Worm (Caenorhabditis elegans) whole organism, L1 larva: Measurements from ENCODE around the gene col-110.

Source experiments
- nhr-237 ChIP-seq: fragments of 150-350 bp; optimal IDR thresholded peaks from 2 replicates; lab custom pipeline; 2014; ENCODE audit warnings: missing biosample characterization, missing genetic modification characterization
- nhr-77 ChIP-seq: fragments of 150-350 bp; optimal IDR thresholded peaks from 2 replicates; lab custom pipeline; 2014; ENCODE audit warnings: missing biosample characterization, missing genetic modification characterization
- rnt-1 ChIP-seq: sonication (generic microtip); optimal IDR thresholded peaks from 2 replicates; lab custom pipeline; 2016; ENCODE audit warnings: mild to moderate bottlenecking, missing genetic modification characterization, moderate library complexity, missing compliant biosample characterization
- unc-62 ChIP-seq: fragments of 150-350 bp; optimal IDR thresholded peaks from 2 replicates; lab custom pipeline; 2014; ENCODE audit warnings: missing biosample characterization, missing genetic modification reagents, missing genetic modification characterization
- zag-1 ChIP-seq: fragments of 150-350 bp; optimal IDR thresholded peaks from 2 replicates; lab custom pipeline; 2014; ENCODE audit warnings: missing biosample characterization, missing genetic modification characterization
- ztf-11 ChIP-seq, 2 experiments: sonication (generic microtip); optimal IDR thresholded peaks; 2 replicates each; lab custom pipeline; 2016 to 2017; ENCODE audit warnings: missing genetic modification characterization in 2 of 2, missing biosample characterization in 1 of 2, missing compliant biosample characterization in 1 of 2

- TF ChIP-seq unc-62: no peak
- no peak for TF ChIP-seq ztf-11 (tag; optimal IDR thresholded peaks at IDR 0.05; lab: Kevin White, UChicago)
- no peak for TF ChIP-seq nhr-237 (tag; lab: Kevin White, UChicago)
- no peak for TF ChIP-seq rnt-1 (tag; lab: Kevin White, UChicago)
- TF ChIP-seq zag-1 (tag; lab: Kevin White, UChicago): no peak
- no peak for TF ChIP-seq nhr-77 (tag; lab: Kevin White, UChicago)
Observed at ce11 chrIV:4656380-4656779, 46.9 kb upstream of the col-110 start.
